Worm (Caenorhabditis elegans): Measurements from ENCODE around the gene T11F9.10.
A peak's percentile ranks its signal among the peaks of the same experiment; 100 is the strongest.

Gene T11F9.10

ce11 chrV:11521448-11521847 lies 34.7 kb downstream of the T11F9.10 start, which contains the start of gene pafo-1 (continued):
- peak; percentile 47 for TF ChIP-seq snpc-1.1 (tag; optimal IDR thresholded peaks at IDR 0.05; ENCODE audit: insufficient read depth)
- no peak for TF ChIP-seq rpc-1 (optimal IDR thresholded peaks at IDR 0.05)
- no peak for TF ChIP-seq rpc-1 (tag; optimal IDR thresholded peaks at IDR 0.05)
- peak; percentile 69 for TF ChIP-seq ztf-26 (tag; optimal IDR thresholded peaks at IDR 0.05)
- peak; percentile 61 for TF ChIP-seq madf-8 (GFP tag; conservative IDR thresholded peaks at IDR 0.05)
- no peak for TF ChIP-seq cebp-1 (GFP tag; IDR thresholded peaks at IDR 0.05)
- TF ChIP-seq cebp-1 (tag; optimal IDR thresholded peaks at IDR 0.05) = no peak
- TF ChIP-seq rcor-1 (GFP tag; IDR thresholded peaks at IDR 0.05) = peak; percentile 88
- peak; percentile 89 for TF ChIP-seq attf-5 (GFP tag; optimal IDR thresholded peaks at IDR 0.05)
- TF ChIP-seq hlh-26 (GFP tag; conservative IDR thresholded peaks at IDR 0.05) = no peak
- TF ChIP-seq lsl-1 (GFP tag; optimal IDR thresholded peaks at IDR 0.05) = peak; percentile 72
- TF ChIP-seq B0336.3 (GFP tag; IDR thresholded peaks at IDR 0.05) = peak; percentile 92
- TF ChIP-seq mes-4 (tag; optimal IDR thresholded peaks at IDR 0.05) = no peak
- peak; percentile 78 for TF ChIP-seq ekl-4 (GFP tag; IDR thresholded peaks at IDR 0.05)
- peak; percentile 99 for TF ChIP-seq ztf-18 (tag; optimal IDR thresholded peaks at IDR 0.05)
- TF ChIP-seq Y67H2A.10 (GFP tag; conservative IDR thresholded peaks at IDR 0.05) = 0 out of 2 replicates have a peak, but pooled peaks have one; percentile 12
- peak; percentile 76 for TF ChIP-seq tlf-1 (GFP tag; optimal IDR thresholded peaks at IDR 0.05)
- peak; percentile 72 for TF ChIP-seq hmg-20 (GFP tag; IDR thresholded peaks at IDR 0.05)
- TF ChIP-seq T07F8.4 (tag; optimal IDR thresholded peaks at IDR 0.05) = no peak
- TF ChIP-seq F52B5.7 (tag; optimal IDR thresholded peaks at IDR 0.05) = no peak
- TF ChIP-seq somi-1 (GFP tag; optimal IDR thresholded peaks at IDR 0.05) = peak; percentile 23
- TF ChIP-seq cebp-2 (GFP tag; IDR thresholded peaks at IDR 0.05) = no peak
- no peak for TF ChIP-seq ztf-22 (GFP tag; optimal IDR thresholded peaks at IDR 0.05)
- peak; percentile 91 for TF ChIP-seq Y53G8AR.9 (GFP tag; conservative IDR thresholded peaks at IDR 0.05)
- TF ChIP-seq akir-1 (GFP tag; optimal IDR thresholded peaks at IDR 0.05) = no peak
- 0 out of 2 replicates have a peak, but pooled peaks have one; percentile 42 for TF ChIP-seq lir-1 (GFP tag; conservative IDR thresholded peaks at IDR 0.05)
- peak; percentile 76; the same call in 1 of the 2 replicates for TF ChIP-seq madf-3 (GFP tag; IDR thresholded peaks at IDR 0.05)
- TF ChIP-seq ztf-6 (GFP tag; IDR thresholded peaks at IDR 0.05) = no peak
- TF ChIP-seq nhr-179 (tag; optimal IDR thresholded peaks at IDR 0.05) = no peak
- TF ChIP-seq unc-62 (GFP tag; optimal IDR thresholded peaks at IDR 0.05) = no peak
- TF ChIP-seq snpc-3.4 (tag; optimal IDR thresholded peaks at IDR 0.05) = peak; percentile 57
- peak; percentile 95 for TF ChIP-seq dox-1 (GFP tag; IDR thresholded peaks at IDR 0.05)
- no peak for TF ChIP-seq lag-1 (GFP tag; IDR thresholded peaks at IDR 0.05)
- TF ChIP-seq let-607 (tag; optimal IDR thresholded peaks at IDR 0.05) = peak in 1 of 2 experiments; percentile 16
- no peak for TF ChIP-seq sptf-2 (GFP tag; optimal IDR thresholded peaks at IDR 0.05)
- TF ChIP-seq bed-2 (GFP tag; IDR thresholded peaks at IDR 0.05) = no peak
- peak; percentile 57 for TF ChIP-seq unc-130 (GFP tag; optimal IDR thresholded peaks at IDR 0.05)
- TF ChIP-seq rec-8 (tag; optimal IDR thresholded peaks at IDR 0.05) = no peak
- TF ChIP-seq nhr-80 (tag; optimal IDR thresholded peaks at IDR 0.05) = peak; percentile 27
- no peak for TF ChIP-seq ceh-79 (tag; optimal IDR thresholded peaks at IDR 0.05)
- TF ChIP-seq lin-26 (GFP tag; IDR thresholded peaks at IDR 0.05) = no peak
- peak; percentile 54; the same call in 1 of the 2 replicates for TF ChIP-seq attf-6 (GFP tag; IDR thresholded peaks at IDR 0.05)
- TF ChIP-seq ama-1 (optimal IDR thresholded peaks at IDR 0.05) = no peak
- no peak for TF ChIP-seq ama-1 (GFP tag; optimal IDR thresholded peaks at IDR 0.05)
- TF ChIP-seq snpc-4 (GFP tag; optimal IDR thresholded peaks at IDR 0.05) = peak; percentile 41
- TF ChIP-seq snpc-4 (tag; optimal IDR thresholded peaks at IDR 0.05) = peak; percentile 40 to 85 (median 67)
- no peak for TF ChIP-seq zim-3 (tag; optimal IDR thresholded peaks at IDR 0.05)
- no peak for TF ChIP-seq nhr-90 (tag; optimal IDR thresholded peaks at IDR 0.05)
- TF ChIP-seq ztf-28 (GFP tag; IDR thresholded peaks at IDR 0.05) = no peak
- no peak for TF ChIP-seq nhr-27 (tag; optimal IDR thresholded peaks at IDR 0.05)

Data from whole organism, young adult.